Fruit fly (Drosophila melanogaster): Measurements from ENCODE around the gene Josd.

DNA sequence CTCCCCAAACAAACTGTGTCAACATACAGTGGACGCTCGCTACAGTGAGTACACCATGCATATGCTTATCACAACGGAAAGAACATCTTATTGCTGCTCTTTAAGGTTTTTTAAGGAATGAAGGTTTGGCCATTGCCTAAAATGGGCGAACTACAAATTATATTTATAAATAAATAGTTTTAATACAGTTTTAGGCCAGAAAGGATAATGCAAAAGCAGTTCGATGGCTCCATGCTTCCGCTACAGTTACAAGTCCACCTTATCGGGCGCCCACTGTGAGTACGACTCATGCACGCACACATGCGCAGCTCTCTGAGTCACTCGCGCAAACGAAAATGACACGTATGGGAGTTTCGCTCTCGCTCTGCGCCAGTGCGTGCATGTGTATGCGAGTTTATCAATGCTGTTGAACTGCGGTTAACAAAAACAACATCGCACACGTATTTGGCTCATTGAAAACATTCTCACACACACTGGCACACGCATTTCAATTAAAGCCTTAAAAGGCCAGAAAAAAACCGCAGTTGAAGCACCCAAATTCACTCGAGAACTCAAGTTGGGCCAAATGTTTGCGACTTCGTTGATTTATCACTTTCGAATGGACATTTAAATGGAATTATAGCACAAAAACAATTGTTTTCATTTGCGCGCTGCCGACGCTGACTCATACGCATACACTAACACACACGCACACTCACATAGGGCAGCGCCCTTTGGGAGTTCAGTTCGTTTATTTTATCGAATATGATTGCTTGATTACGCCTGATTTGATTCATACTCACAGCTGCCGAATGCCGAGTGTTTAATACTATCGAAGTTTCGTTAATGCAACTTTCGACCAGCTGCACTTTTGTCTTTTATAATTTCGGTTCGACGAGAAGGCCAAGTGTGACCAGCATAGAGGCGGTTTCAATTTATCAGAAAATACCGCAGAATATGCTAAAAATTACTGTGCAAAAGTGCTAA, 36.5 kb upstream of the Josd start, which contains the start of gene sqh:
- TF ChIP-seq da (GFP tag; optimal IDR thresholded peaks at IDR 0.05) (no peak), sqz (GFP tag; optimal IDR thresholded peaks at IDR 0.05) (peak; percentile 57), slbo (GFP tag; IDR thresholded peaks at IDR 0.05) (peak; percentile 90), chinmo (GFP tag; IDR thresholded peaks at IDR 0.05; ENCODE audit: partially characterized antibody) (peak; percentile 77; the same call in 1 of the 4 replicates), jigr1 (GFP tag; IDR thresholded peaks at IDR 0.05) (peak; percentile 85), slp2 (GFP tag; optimal IDR thresholded peaks at IDR 0.05) (no peak), CG12769 (tag; optimal IDR thresholded peaks at IDR 0.05) (no peak), az2 (GFP tag; optimal IDR thresholded peaks at IDR 0.05) (peak; percentile 85), CG17568 (GFP tag; optimal IDR thresholded peaks at IDR 0.05) (no peak)
